Fruit fly (Drosophila melanogaster) whole organism: ENCODE results near the gene betaTub85D.
A peak's percentile ranks its signal among the peaks of the same experiment; 100 is the strongest.

Source experiments
- CG8478 ChIP-seq: fragments of >200 bp; optimal IDR thresholded peaks from 2 replicates; lab custom pipeline; 2018; ENCODE audit warnings: inconsistent platforms
- Dll ChIP-seq: fragments of >200 bp; optimal IDR thresholded peaks from 2 replicates; lab custom pipeline; 2017
- EcR ChIP-seq, 2 experiments: fragments of >200 bp; optimal IDR thresholded peaks; 2 replicates each; lab custom pipeline; 2017; ENCODE audit warnings: missing biosample characterization in 2 of 2, missing genetic modification characterization in 2 of 2, missing genetic modification reagents in 2 of 2
- pan ChIP-seq: fragments of >200 bp; optimal IDR thresholded peaks from 2 replicates; lab custom pipeline; 2017
- psq ChIP-seq: fragments of >200 bp; optimal IDR thresholded peaks from 2 replicates; lab custom pipeline; 2017
- usp ChIP-seq: fragments of >200 bp; optimal IDR thresholded peaks from 2 replicates; lab custom pipeline; 2017; ENCODE audit warnings: missing biosample characterization, missing genetic modification characterization, mixed read lengths

Gene betaTub85D

dm6 chr3R:9410182-9410581 is at the start of gene betaTub85D:
TSS of gene betaTub85D (minus strand) at chr3R:9410282.
- TF ChIP-seq psq (lab: Kevin White, UChicago), result no peak
- no peak for TF ChIP-seq EcR (GFP tag; optimal IDR thresholded peaks at IDR 0.05; lab: Kevin White, UChicago)
- TF ChIP-seq Dll (lab: Kevin White, UChicago), result no peak

dm6 chr3R:9456373-9456772 is 46.3 kb upstream of the betaTub85D start, which contains the start of gene GstZ1:
TSS of gene GstZ1 (minus strand) at chr3R:9456546.
- TF ChIP-seq pan (lab: Kevin White, UChicago), result no peak
- no peak for TF ChIP-seq Dll (lab: Kevin White, UChicago)
- no peak for TF ChIP-seq psq (lab: Kevin White, UChicago)
- no peak for TF ChIP-seq CG8478 (lab: Kevin White, UChicago)
- no peak for TF ChIP-seq usp (GFP tag; lab: Kevin White, UChicago)
- TF ChIP-seq EcR (GFP tag; optimal IDR thresholded peaks at IDR 0.05; lab: Kevin White, UChicago), result no peak

- TF ChIP-seq psq (lab: Kevin White, UChicago) (no peak), CG8478 (lab: Kevin White, UChicago) (no peak), usp (GFP tag; lab: Kevin White, UChicago) (no peak), Dll (lab: Kevin White, UChicago) (no peak), pan (lab: Kevin White, UChicago) (no peak), EcR (GFP tag; optimal IDR thresholded peaks at IDR 0.05; lab: Kevin White, UChicago) (no peak)
These were observed 44.9 kb upstream of the betaTub85D start for dm6 chr3R:9454980-9455379.

- TF ChIP-seq CG8478 (lab: Kevin White, UChicago), result no peak
- TF ChIP-seq psq (lab: Kevin White, UChicago), result no peak
- no peak for TF ChIP-seq EcR (GFP tag; optimal IDR thresholded peaks at IDR 0.05; lab: Kevin White, UChicago)
- no peak for TF ChIP-seq Dll (lab: Kevin White, UChicago)
- TF ChIP-seq pan (lab: Kevin White, UChicago), result no peak
- TF ChIP-seq usp (GFP tag; lab: Kevin White, UChicago), result no peak
These were observed 40.6 kb upstream of the betaTub85D start for dm6 chr3R:9450672-9451071.

DNA sequence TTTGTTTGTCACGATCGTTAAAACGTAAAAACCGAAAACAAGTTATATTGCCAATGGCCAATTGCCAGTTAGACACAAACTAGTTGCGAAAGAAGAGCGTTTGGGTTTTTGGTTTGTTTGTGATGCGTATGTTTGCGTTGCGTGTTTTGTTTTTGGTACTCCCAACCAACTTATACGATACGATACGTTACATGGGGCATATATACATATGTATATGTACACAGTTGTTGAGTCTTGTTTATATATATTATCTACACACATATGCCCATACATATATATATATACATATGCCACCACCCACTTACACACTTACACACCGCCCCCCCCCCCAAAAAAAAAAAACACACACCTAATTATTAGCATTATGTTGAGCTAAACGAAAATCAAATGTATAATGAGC is 38.2 kb upstream of the betaTub85D start:
- no peak for TF ChIP-seq usp (GFP tag; lab: Kevin White, UChicago)

dm6 chr3R:9441996-9442395 is 31.9 kb upstream of the betaTub85D start:
- TF ChIP-seq pan (lab: Kevin White, UChicago) (no peak), EcR (GFP tag; optimal IDR thresholded peaks at IDR 0.05; lab: Kevin White, UChicago) (no peak)

DNA sequence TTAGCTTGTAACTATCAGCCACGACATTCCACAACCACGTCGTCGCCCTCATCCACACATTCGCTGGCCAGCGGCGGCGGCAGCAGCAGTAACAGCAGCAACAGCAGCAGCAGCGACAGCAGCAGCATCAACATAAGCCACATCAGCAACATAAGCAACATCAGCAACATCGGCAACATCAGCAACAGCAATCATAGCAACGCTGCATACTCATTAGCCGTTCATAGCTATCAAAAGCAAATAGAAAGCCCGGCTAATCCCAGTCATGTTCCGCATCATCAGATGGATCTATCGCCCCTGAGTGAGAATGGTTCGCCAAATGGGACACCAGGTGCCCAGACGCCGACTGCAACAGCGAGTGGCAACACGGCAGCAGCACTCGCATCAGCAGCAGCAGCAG is 31.1 kb upstream of the betaTub85D start:
- TF ChIP-seq Dll (lab: Kevin White, UChicago) (no peak), EcR (GFP tag; optimal IDR thresholded peaks at IDR 0.05; lab: Kevin White, UChicago) (no peak), usp (GFP tag; lab: Kevin White, UChicago) (no peak), pan (lab: Kevin White, UChicago) (no peak), psq (lab: Kevin White, UChicago) (no peak), CG8478 (lab: Kevin White, UChicago) (no peak)

- TF ChIP-seq usp (GFP tag; lab: Kevin White, UChicago) (no peak), CG8478 (lab: Kevin White, UChicago) (no peak), pan (lab: Kevin White, UChicago) (no peak), psq (lab: Kevin White, UChicago) (no peak)
These were observed 27.5 kb upstream of the betaTub85D start for dm6 chr3R:9437618-9438017.

- TF ChIP-seq psq (lab: Kevin White, UChicago) (no peak), Dll (lab: Kevin White, UChicago) (peak; percentile 85)
These were observed 26.4 kb upstream of the betaTub85D start for dm6 chr3R:9436358-9436972.

DNA sequence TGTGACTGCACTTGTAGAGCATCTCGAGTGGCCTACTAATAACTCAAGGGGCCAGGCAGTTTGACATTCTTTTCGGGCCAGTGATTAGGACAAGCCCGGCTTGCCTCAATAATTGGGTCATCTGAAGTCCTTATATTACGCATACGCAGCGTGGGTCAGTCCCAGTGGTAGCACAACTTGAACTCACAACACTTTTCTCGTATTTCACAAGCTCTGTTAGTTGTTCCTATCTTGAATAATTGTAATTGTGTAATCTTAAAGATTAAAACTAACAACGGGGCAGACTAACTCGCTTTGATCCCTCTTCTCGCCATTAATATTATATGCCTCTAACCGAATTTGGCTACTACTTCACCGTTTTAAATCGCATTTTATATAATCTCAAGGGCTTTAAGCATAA is 25.8 kb upstream of the betaTub85D start:
- TF ChIP-seq Dll (lab: Kevin White, UChicago), result no peak
- TF ChIP-seq pan (lab: Kevin White, UChicago), result no peak
- no peak for TF ChIP-seq CG8478 (lab: Kevin White, UChicago)
- TF ChIP-seq EcR (GFP tag; optimal IDR thresholded peaks at IDR 0.05; lab: Kevin White, UChicago), result no peak
- TF ChIP-seq psq (lab: Kevin White, UChicago), result no peak
- no peak for TF ChIP-seq usp (GFP tag; lab: Kevin White, UChicago)

DNA sequence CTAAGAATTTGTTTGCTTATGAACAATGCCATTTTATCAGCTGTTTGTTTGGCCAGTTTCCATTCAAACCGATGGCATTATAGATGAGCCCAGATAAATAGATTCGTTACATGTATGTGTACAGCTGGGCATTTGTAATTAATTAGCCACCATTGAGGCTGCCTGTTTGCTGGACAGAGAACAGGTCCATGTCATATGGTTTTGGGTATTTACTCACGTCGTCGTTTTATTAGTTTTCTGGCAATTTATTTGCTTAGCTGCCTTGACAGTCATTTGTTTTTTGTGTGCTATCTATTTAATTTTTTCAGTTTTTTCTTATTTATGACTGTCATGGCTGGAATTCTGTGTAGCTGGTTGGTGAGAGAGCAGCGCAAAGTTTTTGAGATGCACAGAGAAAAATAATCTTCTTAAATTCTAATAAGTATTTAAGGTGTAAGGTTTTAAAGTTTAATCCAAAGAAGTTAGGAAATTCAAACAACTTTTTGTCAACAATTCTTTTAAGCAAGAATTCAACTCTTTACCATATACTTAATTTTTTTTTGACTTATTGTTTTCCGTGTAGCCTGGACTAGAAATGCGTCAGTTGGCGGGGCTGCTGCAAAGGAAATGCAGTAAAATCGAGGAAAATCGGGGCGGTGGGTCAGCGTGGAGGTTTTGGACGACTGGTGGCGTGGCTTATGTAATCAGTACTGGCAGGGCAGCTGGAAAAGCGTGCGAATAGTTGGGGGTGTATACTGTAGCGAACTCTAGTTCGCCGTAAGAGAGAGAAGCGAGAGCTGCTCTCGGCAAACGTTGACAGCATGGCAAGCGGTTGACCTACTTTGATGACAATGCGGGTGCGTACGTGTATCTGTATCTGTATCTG is 24.7 kb upstream of the betaTub85D start:
- no peak for TF ChIP-seq Dll (lab: Kevin White, UChicago)

dm6 chr3R:9433774-9434173 is 23.7 kb upstream of the betaTub85D start:
- TF ChIP-seq Dll (lab: Kevin White, UChicago), result no peak
- no peak for TF ChIP-seq EcR (GFP tag; optimal IDR thresholded peaks at IDR 0.05; lab: Kevin White, UChicago)
- no peak for TF ChIP-seq usp (GFP tag; lab: Kevin White, UChicago)
- TF ChIP-seq CG8478 (lab: Kevin White, UChicago), result no peak
- no peak for TF ChIP-seq pan (lab: Kevin White, UChicago)
- TF ChIP-seq psq (lab: Kevin White, UChicago), result no peak
